Worm (Caenorhabditis elegans) whole organism, L4/young adult: ENCODE data around the gene C09H10.4.

Source experiments
- W03F9.2 ChIP-seq: fragments of 150-350 bp; optimal IDR thresholded peaks from 2 replicates; lab custom pipeline; 2014; ENCODE audit warnings: missing biosample characterization, missing genetic modification characterization
- dao-5 ChIP-seq: sonication (generic microtip); optimal IDR thresholded peaks from 2 replicates; lab custom pipeline; 2016; ENCODE audit warnings: missing genotype, missing genetic modification characterization, moderate library complexity, missing compliant biosample characterization
- him-1 ChIP-seq: sonication (generic microtip); optimal IDR thresholded peaks from 2 replicates; lab custom pipeline; 2016; ENCODE audit warnings: missing genotype, missing genetic modification reagents, missing genetic modification characterization, missing compliant biosample characterization

DNA sequence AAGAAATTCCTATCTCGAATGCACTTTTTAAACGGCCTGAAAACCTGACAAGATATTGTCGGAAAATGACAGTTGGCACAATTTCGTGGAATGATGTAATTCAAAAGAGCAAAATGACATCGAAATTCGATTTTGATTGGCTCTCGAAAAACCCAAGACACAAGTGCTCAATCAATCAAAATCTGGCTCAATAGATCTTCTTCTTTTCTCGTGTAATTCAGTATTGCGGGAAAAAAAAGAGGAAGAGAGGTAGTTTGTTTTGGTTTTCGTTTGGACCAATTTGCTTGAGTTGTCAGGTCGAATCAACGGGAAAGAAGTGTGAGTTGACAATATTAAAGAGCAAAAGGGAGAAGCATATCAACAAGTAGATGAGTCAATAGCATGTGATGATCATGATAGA, 35.8 kb downstream of the C09H10.4 start:
- TF ChIP-seq him-1 (no peak), dao-5 (tag; lab: Kevin White, UChicago) (no peak), W03F9.2 (no peak)
